Worm (Caenorhabditis elegans) whole organism, early embryonic: ENCODE measurements around the gene F44D12.8.

ENCODE experiments used
- F13C5.2 ChIP-seq: sonication (generic microtip); optimal IDR thresholded peaks from 2 replicates; lab custom pipeline; 2017; ENCODE audit warnings: mild to moderate bottlenecking, missing genetic modification characterization, inconsistent platforms, missing compliant biosample characterization
- ama-1 ChIP-seq: fragments of 150-350 bp; optimal IDR thresholded peaks from 2 replicates; lab custom pipeline; 2014
- ceh-36 ChIP-seq: sonication (generic microtip); optimal IDR thresholded peaks from 2 replicates; lab custom pipeline; 2016; ENCODE audit warnings: missing genetic modification characterization, inconsistent platforms, missing compliant biosample characterization
- hmg-4 ChIP-seq: fragments of 200-800 bp; sonication (Bioruptor generic); optimal IDR thresholded peaks from 2 replicates; lab custom pipeline; 2018; ENCODE audit warnings: mild to moderate bottlenecking, missing genetic modification characterization, missing compliant biosample characterization
- hnd-1 ChIP-seq: sonication (generic microtip); optimal IDR thresholded peaks from 2 replicates; lab custom pipeline; 2016; ENCODE audit warnings: missing genetic modification characterization, missing compliant biosample characterization
- scrt-1 ChIP-seq: fragments of 200-800 bp; sonication (Bioruptor generic); IDR thresholded peaks from 2 replicates; pipeline ENCODE4 v1.3.6; 2022; ENCODE audit warnings: missing genetic modification characterization, missing compliant biosample characterization
- tbx-37 ChIP-seq: fragments of 200-800 bp; sonication (Bioruptor generic); conservative IDR thresholded peaks from 2 replicates; pipeline ENCODE4 v1.3.6; 2022; ENCODE audit warnings: missing genetic modification reagents, missing genetic modification characterization, missing compliant biosample characterization

ce11 chrIV:10027566-10027965 is 4.5 kb downstream of the F44D12.8 start, which contains the start of gene gipc-2:
- TF ChIP-seq hmg-4 (GFP tag; lab: Kevin White, UChicago) (no peak), hnd-1 (tag; lab: Kevin White, UChicago) (no peak), ama-1 (no peak), tbx-37 (GFP tag; lab: Robert Waterston, UW) (no peak), ceh-36 (tag; lab: Kevin White, UChicago) (no peak), F13C5.2 (tag; lab: Kevin White, UChicago) (no peak), scrt-1 (GFP tag; lab: Robert Waterston, UW) (no peak)
